Worm (Caenorhabditis elegans) whole organism, L4 larva: ENCODE results near the gene W10G11.1.
A peak's percentile ranks its signal among the peaks of the same experiment; 100 is the strongest.

ENCODE experiments used
- R02D3.7 ChIP-seq: fragments of 150-350 bp; sonication (generic microtip); optimal IDR thresholded peaks from 3 replicates; lab custom pipeline; 2014; ENCODE audit warnings: missing biosample characterization, missing genetic modification characterization
- T20F7.1 ChIP-seq: fragments of 200-800 bp; sonication (Bioruptor generic); optimal IDR thresholded peaks from 2 replicates; lab custom pipeline; 2018; ENCODE audit warnings: mild to moderate bottlenecking, missing genetic modification characterization, missing compliant biosample characterization
- Y5F2A.4 ChIP-seq: fragments of 200-800 bp; sonication (Bioruptor generic); optimal IDR thresholded peaks from 2 replicates; lab custom pipeline; 2018; ENCODE audit warnings: mild to moderate bottlenecking, missing genetic modification characterization, missing compliant biosample characterization
- Y75B8A.6 ChIP-seq: fragments of 200-800 bp; sonication (Bioruptor generic); IDR thresholded peaks from 2 replicates; pipeline ENCODE4 v1.3.6; 2022; ENCODE audit warnings: missing genetic modification reagents, missing genetic modification characterization, missing compliant biosample characterization
- ZK337.2 ChIP-seq: fragments of 200-800 bp; sonication (Bioruptor generic); IDR thresholded peaks from 2 replicates; pipeline ENCODE4 v1.3.6; 2022; ENCODE audit warnings: missing genetic modification reagents, missing genetic modification characterization, missing compliant biosample characterization
- aly-2 ChIP-seq: sonication (generic microtip); optimal IDR thresholded peaks from 2 replicates; lab custom pipeline; 2018; ENCODE audit warnings: missing biosample characterization, missing genetic modification characterization
- ama-1 ChIP-seq: fragments of 150-350 bp; optimal IDR thresholded peaks from 2 replicates; lab custom pipeline; 2014; ENCODE audit warnings: inconsistent platforms, mixed read lengths
- ceh-20 ChIP-seq: fragments of 200-800 bp; sonication (Bioruptor generic); IDR thresholded peaks from 2 replicates; pipeline ENCODE4 v1.3.6; 2022; ENCODE audit warnings: missing genetic modification reagents, missing genetic modification characterization, missing compliant biosample characterization
- ceh-32 ChIP-seq: sonication (generic microtip); optimal IDR thresholded peaks from 2 replicates; lab custom pipeline; 2016; ENCODE audit warnings: mild to moderate bottlenecking, missing genetic modification characterization, missing compliant biosample characterization; ENCODE audit not compliant: poor library complexity
- ceh-44 ChIP-seq: fragments of 200-800 bp; sonication (Bioruptor generic); IDR thresholded peaks from 2 replicates; pipeline ENCODE4 v1.3.6; 2022; ENCODE audit warnings: missing genetic modification reagents, missing genetic modification characterization, missing compliant biosample characterization
- ceh-62 ChIP-seq: sonication (generic microtip); optimal IDR thresholded peaks from 2 replicates; lab custom pipeline; 2017; ENCODE audit warnings: missing biosample characterization, missing genetic modification characterization
- ces-1 ChIP-seq: fragments of 150-350 bp; sonication (generic microtip); optimal IDR thresholded peaks from 4 replicates; lab custom pipeline; 2014; ENCODE audit warnings: missing biosample characterization, missing genetic modification reagents, missing genetic modification characterization
- daf-19 ChIP-seq: fragments of 200-800 bp; sonication (Bioruptor generic); conservative IDR thresholded peaks from 2 replicates; pipeline ENCODE4 v1.3.6; 2022; ENCODE audit warnings: missing genetic modification characterization, missing compliant biosample characterization
- daf-8 ChIP-seq: fragments of 200-800 bp; sonication (Bioruptor generic); IDR thresholded peaks from 2 replicates; pipeline ENCODE4 v1.3.6; 2022; ENCODE audit warnings: missing genetic modification characterization, missing compliant biosample characterization
- dmd-6 ChIP-seq: fragments of 200-800 bp; sonication (Bioruptor generic); IDR thresholded peaks from 2 replicates; pipeline ENCODE4 v1.3.6; 2022; ENCODE audit warnings: missing genetic modification reagents, missing genetic modification characterization, missing compliant biosample characterization
- dmd-8 ChIP-seq: fragments of 200-800 bp; sonication (Bioruptor generic); IDR thresholded peaks from 2 replicates; pipeline ENCODE4 v1.3.6; 2022; ENCODE audit warnings: missing genetic modification characterization, missing compliant biosample characterization
- dmd-9 ChIP-seq: fragments of 200-800 bp; sonication (Bioruptor generic); IDR thresholded peaks from 2 replicates; pipeline ENCODE4 v1.3.6; 2022; ENCODE audit warnings: missing genetic modification reagents, missing genetic modification characterization, missing compliant biosample characterization
- dve-1 ChIP-seq: sonication (generic microtip); optimal IDR thresholded peaks from 2 replicates; lab custom pipeline; 2017; ENCODE audit warnings: antibody characterized with exemption, mild to moderate bottlenecking, missing genetic modification characterization, missing compliant biosample characterization; ENCODE audit not compliant: insufficient read depth
- egl-27 ChIP-seq: sonication (generic microtip); optimal IDR thresholded peaks from 3 replicates; lab custom pipeline; 2017; ENCODE audit warnings: missing biosample characterization, missing genetic modification reagents, missing genetic modification characterization
- egl-43 ChIP-seq: fragments of 200-800 bp; sonication (Bioruptor generic); IDR thresholded peaks from 2 replicates; pipeline ENCODE4 v1.3.6; 2022; ENCODE audit warnings: missing genetic modification reagents, missing genetic modification characterization, missing compliant biosample characterization
- fos-1 ChIP-seq: fragments of 150-350 bp; optimal IDR thresholded peaks from 2 replicates; lab custom pipeline; 2014; ENCODE audit warnings: missing biosample characterization, missing genetic modification characterization
- gei-8 ChIP-seq: fragments of 200-800 bp; sonication (Bioruptor generic); optimal IDR thresholded peaks from 2 replicates; lab custom pipeline; 2018; ENCODE audit warnings: mild to moderate bottlenecking, missing genetic modification characterization, missing compliant biosample characterization
- hif-1 ChIP-seq, 2 experiments: sonication (generic microtip); optimal IDR thresholded peaks; 2 replicates each; lab custom pipeline; 2016 to 2017; ENCODE audit warnings: missing compliant biosample characterization in 2 of 2, missing genetic modification characterization in 2 of 2, missing genetic modification reagents in 2 of 2, missing genotype in 2 of 2, mild to moderate bottlenecking in 1 of 2
- lin-29 ChIP-seq: fragments of 200-800 bp; sonication (Bioruptor generic); IDR thresholded peaks from 2 replicates; pipeline ENCODE4 v1.3.6; 2022; ENCODE audit warnings: missing genetic modification reagents, missing genetic modification characterization, missing compliant biosample characterization
- lin-38 ChIP-seq: fragments of 200-800 bp; sonication (Bioruptor generic); IDR thresholded peaks from 2 replicates; pipeline ENCODE4 v1.3.6; 2022; ENCODE audit warnings: missing genetic modification reagents, missing genetic modification characterization, missing compliant biosample characterization
- lin-39 ChIP-seq: fragments of 150-350 bp; optimal IDR thresholded peaks from 2 replicates; lab custom pipeline; 2014; ENCODE audit warnings: missing biosample characterization, missing genetic modification reagents, missing genetic modification characterization
- lsy-2 ChIP-seq, 2 experiments: fragments of 150-350 bp in 1 of 2; sonication (generic microtip) in 1 of 2; optimal IDR thresholded peaks; 2 replicates each; lab custom pipeline; 2014 to 2017; ENCODE audit warnings: missing biosample characterization in 2 of 2, missing genetic modification characterization in 2 of 2
- mep-1 ChIP-seq: fragments of 150-350 bp; sonication (generic microtip); optimal IDR thresholded peaks from 3 replicates; lab custom pipeline; 2014; ENCODE audit warnings: missing biosample characterization, missing genetic modification characterization
- mxl-3 ChIP-seq: fragments of 200-800 bp; sonication (Bioruptor generic); optimal IDR thresholded peaks from 2 replicates; lab custom pipeline; 2018; ENCODE audit warnings: mild to moderate bottlenecking, missing genetic modification characterization, missing compliant biosample characterization
- nhr-102 ChIP-seq: sonication (generic microtip); optimal IDR thresholded peaks from 2 replicates; lab custom pipeline; 2016; ENCODE audit warnings: mild to moderate bottlenecking, missing genetic modification characterization, moderate library complexity, missing compliant biosample characterization
- nhr-11 ChIP-seq: fragments of 150-350 bp; optimal IDR thresholded peaks from 2 replicates; lab custom pipeline; 2014; ENCODE audit warnings: missing biosample characterization, missing genetic modification characterization
- nhr-111 ChIP-seq: fragments of 200-800 bp; sonication (Bioruptor generic); optimal IDR thresholded peaks from 2 replicates; lab custom pipeline; 2018; ENCODE audit warnings: mild to moderate bottlenecking, missing genetic modification characterization, missing compliant biosample characterization
- nhr-237 ChIP-seq: sonication (generic microtip); optimal IDR thresholded peaks from 2 replicates; lab custom pipeline; 2017; ENCODE audit warnings: missing biosample characterization, missing genetic modification characterization
- nhr-25 ChIP-seq: sonication (generic microtip); optimal IDR thresholded peaks from 2 replicates; lab custom pipeline; 2017; ENCODE audit warnings: missing genetic modification characterization, mild to moderate bottlenecking, missing compliant biosample characterization, antibody characterized with exemption, moderate library complexity, borderline replicate concordance; ENCODE audit not compliant: insufficient read depth
- nhr-28 ChIP-seq: fragments of 150-350 bp; optimal IDR thresholded peaks from 2 replicates; lab custom pipeline; 2014; ENCODE audit warnings: missing biosample characterization, missing genetic modification characterization
- nhr-6 ChIP-seq: fragments of 150-350 bp; optimal IDR thresholded peaks from 2 replicates; lab custom pipeline; 2014; ENCODE audit warnings: missing biosample characterization, missing genetic modification characterization
- nhr-77 ChIP-seq: fragments of 150-350 bp; optimal IDR thresholded peaks from 2 replicates; lab custom pipeline; 2014; ENCODE audit warnings: missing biosample characterization, missing genetic modification characterization
- php-3 ChIP-seq: fragments of 200-800 bp; sonication (Bioruptor generic); IDR thresholded peaks from 2 replicates; pipeline ENCODE4 v1.3.6; 2022; ENCODE audit warnings: missing genetic modification reagents, missing genetic modification characterization, missing compliant biosample characterization
- sdz-12 ChIP-seq: fragments of 200-800 bp; sonication (Bioruptor generic); optimal IDR thresholded peaks from 2 replicates; lab custom pipeline; 2018; ENCODE audit warnings: mild to moderate bottlenecking, missing genetic modification characterization, missing compliant biosample characterization
- snpc-1.2 ChIP-seq: fragments of 200-800 bp; sonication (Bioruptor generic); IDR thresholded peaks from 2 replicates; pipeline ENCODE4 v1.3.6; 2022; ENCODE audit warnings: missing genetic modification reagents, missing genetic modification characterization, missing compliant biosample characterization
- spr-1 ChIP-seq: sonication (generic microtip); optimal IDR thresholded peaks from 2 replicates; lab custom pipeline; 2016; ENCODE audit warnings: mild to moderate bottlenecking, missing genetic modification characterization, missing compliant biosample characterization
- spr-3 ChIP-seq: fragments of 200-800 bp; sonication (Bioruptor generic); optimal IDR thresholded peaks from 2 replicates; lab custom pipeline; 2018; ENCODE audit warnings: mild to moderate bottlenecking, missing genetic modification characterization, missing compliant biosample characterization
- unc-130 ChIP-seq: sonication (generic microtip); optimal IDR thresholded peaks from 2 replicates; lab custom pipeline; 2016; ENCODE audit warnings: missing genetic modification reagents, missing genetic modification characterization, missing compliant biosample characterization
- zfp-2 ChIP-seq: sonication (generic microtip); optimal IDR thresholded peaks from 2 replicates; lab custom pipeline; 2016; ENCODE audit warnings: mild to moderate bottlenecking, missing genetic modification characterization, missing compliant biosample characterization
- zfp-3 ChIP-seq: fragments of 200-800 bp; sonication (Bioruptor generic); conservative IDR thresholded peaks from 2 replicates; pipeline ENCODE4 v1.3.6; 2022; ENCODE audit warnings: missing genetic modification reagents, missing genetic modification characterization, missing compliant biosample characterization
- zip-11 ChIP-seq: fragments of 200-800 bp; sonication (Bioruptor generic); IDR thresholded peaks from 2 replicates; pipeline ENCODE4 v1.3.6; 2022; ENCODE audit warnings: missing genetic modification characterization, missing compliant biosample characterization
- zip-2 ChIP-seq: fragments of 150-350 bp; optimal IDR thresholded peaks from 2 replicates; lab custom pipeline; 2014; ENCODE audit warnings: missing biosample characterization, missing genetic modification characterization
- ztf-11 ChIP-seq: fragments of 150-350 bp; optimal IDR thresholded peaks from 2 replicates; lab custom pipeline; 2014; ENCODE audit warnings: missing biosample characterization, missing genetic modification characterization

W10G11.1 gene

ce11 chrII:3520988-3521850 is 39.3 kb downstream of the W10G11.1 start, which contains the start of gene W09G10.9 (continued):
- TF ChIP-seq daf-19 (peak; percentile 84), hif-1 (tag; optimal IDR thresholded peaks at IDR 0.05; lab: Kevin White, UChicago) (peak in 1 of 2 experiments; percentile 25), nhr-6 (tag; lab: Kevin White, UChicago) (no peak), ceh-20 (GFP tag; lab: Robert Waterston, UW) (0 out of 2 replicates have a peak, but pooled peaks have one; percentile 74), lin-29 (GFP tag; lab: Robert Waterston, UW) (no peak; the same call in 1 of the 2 replicates), nhr-28 (tag; lab: Kevin White, UChicago) (peak; percentile 27), sdz-12 (GFP tag; lab: Kevin White, UChicago) (peak; percentile 14), nhr-11 (tag; lab: Kevin White, UChicago) (peak; percentile 24), unc-130 (GFP tag; lab: Kevin White, UChicago) (peak; percentile 32), nhr-237 (tag; lab: Kevin White, UChicago) (no peak), gei-8 (no peak), php-3 (0 out of 2 replicates have a peak, but pooled peaks have one; percentile 42), ztf-11 (tag; lab: Kevin White, UChicago) (no peak), mxl-3 (GFP tag; lab: Kevin White, UChicago) (peak; percentile 15), ces-1 (no peak), egl-27 (tag; lab: Kevin White, UChicago) (no peak), snpc-1.2 (GFP tag; lab: Robert Waterston, UW) (0 out of 2 replicates have a peak, but pooled peaks have one; percentile 22), dve-1 (tag; lab: Kevin White, UChicago) (peak; percentile 25), lin-39 (tag; lab: Kevin White, UChicago) (no peak), spr-3 (GFP tag; lab: Kevin White, UChicago) (peak; percentile 9), aly-2 (tag; lab: Kevin White, UChicago) (no peak), lsy-2 (tag; optimal IDR thresholded peaks at IDR 0.05; lab: Kevin White, UChicago) (peak; percentile 51 to 74), fos-1 (tag; lab: Kevin White, UChicago) (no peak), ceh-62 (no peak), dmd-6 (GFP tag; lab: Robert Waterston, UW) (peak; percentile 82), Y75B8A.6 (GFP tag; lab: Robert Waterston, UW) (0 out of 2 replicates have a peak, but pooled peaks have one; percentile 48), egl-43 (GFP tag; lab: Robert Waterston, UW) (peak; percentile 89), zfp-3 (GFP tag; lab: Robert Waterston, UW) (no peak), nhr-77 (peak; percentile 61), mep-1 (tag; lab: Kevin White, UChicago) (peak; percentile 71), ama-1 (lab: Kevin White, UChicago) (no peak), ceh-44 (GFP tag; lab: Robert Waterston, UW) (peak; percentile 81), ceh-32 (no peak), Y5F2A.4 (no peak), dmd-8 (GFP tag; lab: Robert Waterston, UW) (peak; percentile 87), zip-11 (GFP tag; lab: Robert Waterston, UW) (0 out of 2 replicates have a peak, but pooled peaks have one; percentile 51), ZK337.2 (GFP tag; lab: Robert Waterston, UW) (peak; percentile 74; the same call in 1 of the 2 replicates), nhr-25 (tag; lab: Kevin White, UChicago) (no peak), lin-38 (GFP tag; lab: Robert Waterston, UW) (peak; percentile 95), daf-8 (GFP tag; lab: Robert Waterston, UW) (0 out of 2 replicates have a peak, but pooled peaks have one; percentile 47), T20F7.1 (no peak), R02D3.7 (tag; lab: Kevin White, UChicago) (no peak), spr-1 (tag; lab: Kevin White, UChicago) (peak; percentile 20), zip-2 (no peak), zfp-2 (peak; percentile 14), nhr-111 (GFP tag; lab: Kevin White, UChicago) (peak; percentile 36), nhr-102 (tag; lab: Kevin White, UChicago) (peak; percentile 46), dmd-9 (GFP tag; lab: Robert Waterston, UW) (peak; percentile 88)
